In the genomic region with DNA sequence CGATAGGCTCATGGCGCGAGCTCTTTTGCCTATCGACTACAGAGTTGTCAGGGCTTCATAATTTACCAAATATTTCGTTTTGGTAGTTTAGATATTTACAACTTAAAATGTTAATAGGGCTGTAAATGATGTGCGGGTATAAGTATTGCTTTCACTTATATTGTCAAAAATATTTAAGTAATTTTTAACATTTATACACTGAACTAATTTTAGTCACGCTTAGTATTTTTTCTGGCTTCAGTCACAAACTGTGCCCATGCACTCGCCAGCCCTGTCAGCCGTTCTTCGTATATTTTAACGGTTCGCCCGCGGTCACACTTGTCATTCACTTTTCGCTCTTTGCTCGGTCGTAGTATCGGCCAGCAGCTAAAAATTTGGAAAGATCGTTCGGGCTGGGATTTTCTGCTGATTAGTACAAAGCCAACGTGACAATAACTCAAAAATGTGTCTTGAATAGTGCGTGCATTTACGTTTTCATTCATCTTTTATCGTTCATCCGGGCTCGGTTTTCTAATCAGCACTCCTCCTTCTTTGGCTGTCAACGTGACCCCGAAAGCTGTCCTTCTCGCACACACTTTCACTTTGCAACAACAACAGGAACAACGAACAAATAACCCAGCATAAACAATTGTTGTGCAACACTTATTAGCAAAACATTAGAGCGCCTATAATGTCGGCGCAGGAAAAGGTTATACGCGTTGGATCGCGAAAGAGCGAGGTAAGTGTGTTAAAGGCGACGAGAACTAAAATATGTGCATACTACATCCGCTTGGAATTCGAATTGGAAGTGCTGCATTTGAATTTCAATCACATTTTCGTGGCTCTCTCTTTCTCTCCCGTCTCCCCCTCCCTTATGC, we compare ENCODE assay signal across 1 fruit fly cellular context.
TF ChIP-seq lines count a peak whose summit lies in the region.

A gene (plus strand): TSS at position 319 of the 857 bp plus-strand sequence.
A gene (minus strand): TSS at position 789 of the 857 bp plus-strand sequence.

TF ChIP-seq in whole organism, embryonic, 481 proteins besides CTCF, POLR2A, EP300 and RAD21 (continued from another document and continues in another):
- no peak for TF ChIP-seq CG10431 (GFP tag; optimal IDR thresholded peaks at IDR 0.05; lab: Kevin White, UChicago)
- peak; percentile 86 for TF ChIP-seq lbe (GFP tag; optimal IDR thresholded peaks at IDR 0.05; lab: Kevin White, UChicago)
- peak; percentile 59; the same call in 1 of the 2 replicates for TF ChIP-seq CG17612 (GFP tag; IDR thresholded peaks at IDR 0.05; lab: Robert Waterston, UW)
- TF ChIP-seq Elba2 (GFP tag; optimal IDR thresholded peaks at IDR 0.05; lab: Kevin White, UChicago): peak; percentile 84
- peak; percentile 72 for TF ChIP-seq ewg (GFP tag; optimal IDR thresholded peaks at IDR 0.05; lab: Kevin White, UChicago)
- TF ChIP-seq CG2199 (GFP tag; IDR thresholded peaks at IDR 0.05; lab: Robert Waterston, UW): no peak
- TF ChIP-seq da (GFP tag; optimal IDR thresholded peaks at IDR 0.05; lab: Kevin White, UChicago): peak; percentile 63
- peak; percentile 93 for TF ChIP-seq bab2 (GFP tag; optimal IDR thresholded peaks at IDR 0.05; lab: Kevin White, UChicago)
- TF ChIP-seq tin (GFP tag; optimal IDR thresholded peaks at IDR 0.05; lab: Kevin White, UChicago): peak; percentile 92
- no peak for TF ChIP-seq CG17912 (GFP tag; optimal IDR thresholded peaks at IDR 0.05; lab: Kevin White, UChicago)
- peak; percentile 78 for TF ChIP-seq CG4404 (GFP tag; IDR thresholded peaks at IDR 0.05; lab: Robert Waterston, UW)
- peak; percentile 68 for TF ChIP-seq CG11723 (GFP tag; optimal IDR thresholded peaks at IDR 0.05; lab: Kevin White, UChicago)
- peak; percentile 67 for TF ChIP-seq CG17385 (GFP tag; optimal IDR thresholded peaks at IDR 0.05; lab: Kevin White, UChicago)
- peak; percentile 71 for TF ChIP-seq CG34376 (GFP tag; optimal IDR thresholded peaks at IDR 0.05; lab: Kevin White, UChicago)
- peak; percentile 84 for TF ChIP-seq CG6272 (GFP tag; IDR thresholded peaks at IDR 0.05; lab: Robert Waterston, UW)
- TF ChIP-seq vvl (GFP tag; IDR thresholded peaks at IDR 0.05; lab: Robert Waterston, UW): peak; percentile 94
- TF ChIP-seq ham (GFP tag; IDR thresholded peaks at IDR 0.05; lab: Robert Waterston, UW): no peak
- TF ChIP-seq CG8924 (tag; optimal IDR thresholded peaks at IDR 0.05; lab: Kevin White, UChicago): peak; percentile 81
- TF ChIP-seq CG12236 (GFP tag; optimal IDR thresholded peaks at IDR 0.05; lab: Kevin White, UChicago): peak; percentile 77
- no peak for TF ChIP-seq Tbp (GFP tag; optimal IDR thresholded peaks at IDR 0.05; lab: Kevin White, UChicago)
- peak; percentile 91 for TF ChIP-seq mam (GFP tag; optimal IDR thresholded peaks at IDR 0.05; lab: Kevin White, UChicago)
- peak; percentile 73 for TF ChIP-seq Spps (tag; optimal IDR thresholded peaks at IDR 0.05; lab: Kevin White, UChicago)
- peak; percentile 88 for TF ChIP-seq Atf6 (GFP tag; IDR thresholded peaks at IDR 0.05; lab: Robert Waterston, UW)
- peak; percentile 71 for TF ChIP-seq CG16815 (GFP tag; optimal IDR thresholded peaks at IDR 0.05; lab: Kevin White, UChicago)
- TF ChIP-seq Nf-YA (GFP tag; IDR thresholded peaks at IDR 0.05; lab: Robert Waterston, UW): peak; percentile 77
- TF ChIP-seq CG1603 (tag; optimal IDR thresholded peaks at IDR 0.05; lab: Kevin White, UChicago): peak; percentile 82
- peak; percentile 86 for TF ChIP-seq CG10147 (GFP tag; optimal IDR thresholded peaks at IDR 0.05; lab: Kevin White, UChicago)
- peak; percentile 55 for TF ChIP-seq sima (GFP tag; optimal IDR thresholded peaks at IDR 0.05; lab: Kevin White, UChicago)
- TF ChIP-seq MESR4 (GFP tag; optimal IDR thresholded peaks at IDR 0.05; lab: Kevin White, UChicago): peak; percentile 77
- no peak; the same call in 1 of the 2 replicates for TF ChIP-seq GATAe (GFP tag; conservative IDR thresholded peaks at IDR 0.05; lab: Robert Waterston, UW)
- TF ChIP-seq schlank (tag; optimal IDR thresholded peaks at IDR 0.05; lab: Kevin White, UChicago): peak; percentile 33
- peak; percentile 30 for TF ChIP-seq Asciz (GFP tag; optimal IDR thresholded peaks at IDR 0.05; lab: Kevin White, UChicago)
- TF ChIP-seq CG31441 (GFP tag; IDR thresholded peaks at IDR 0.05; lab: Robert Waterston, UW): peak; percentile 92
- no peak for TF ChIP-seq Doc3 (GFP tag; IDR thresholded peaks at IDR 0.05; lab: Robert Waterston, UW; ENCODE audit: partially characterized antibody)
- TF ChIP-seq Rx (GFP tag; IDR thresholded peaks at IDR 0.05; lab: Robert Waterston, UW): peak; percentile 75
- peak; percentile 82 for TF ChIP-seq bcd (GFP tag; optimal IDR thresholded peaks at IDR 0.05; lab: Kevin White, UChicago)
- TF ChIP-seq slou (GFP tag; optimal IDR thresholded peaks at IDR 0.05; lab: Kevin White, UChicago): peak; percentile 60
- TF ChIP-seq oc (tag; optimal IDR thresholded peaks at IDR 0.05; lab: Kevin White, UChicago): peak; percentile 58
- peak; percentile 71 for TF ChIP-seq CG16779 (GFP tag; IDR thresholded peaks at IDR 0.05; lab: Robert Waterston, UW)
- peak; percentile 79 for TF ChIP-seq E2f1 (GFP tag; IDR thresholded peaks at IDR 0.05; lab: Robert Waterston, UW)
- TF ChIP-seq CG7987 (GFP tag; optimal IDR thresholded peaks at IDR 0.05; lab: Kevin White, UChicago): peak; percentile 73
- no peak; the same call in 1 of the 2 replicates for TF ChIP-seq hbn (GFP tag; IDR thresholded peaks at IDR 0.05; lab: Robert Waterston, UW; ENCODE audit: partially characterized antibody)
- no peak for TF ChIP-seq sc (optimal IDR thresholded peaks at IDR 0.05; lab: Kevin White, UChicago)
- TF ChIP-seq sc (GFP tag; optimal IDR thresholded peaks at IDR 0.05; lab: Kevin White, UChicago): peak; percentile 51
- peak; percentile 85 for TF ChIP-seq Six4 (GFP tag; optimal IDR thresholded peaks at IDR 0.05; lab: Kevin White, UChicago)
- TF ChIP-seq nau (GFP tag; optimal IDR thresholded peaks at IDR 0.05; lab: Kevin White, UChicago): no peak
- peak; percentile 80 for TF ChIP-seq CG6689 (GFP tag; IDR thresholded peaks at IDR 0.05; lab: Robert Waterston, UW)
- peak; percentile 89 for TF ChIP-seq gro (GFP tag; optimal IDR thresholded peaks at IDR 0.05; lab: Kevin White, UChicago)
- peak; percentile 87 for TF ChIP-seq Ptx1 (GFP tag; IDR thresholded peaks at IDR 0.05; lab: Robert Waterston, UW)
- TF ChIP-seq Sox100B (GFP tag; optimal IDR thresholded peaks at IDR 0.05; lab: Kevin White, UChicago): peak; percentile 61
- no peak for TF ChIP-seq nerfin-2 (GFP tag; IDR thresholded peaks at IDR 0.05; lab: Robert Waterston, UW; ENCODE audit: partially characterized antibody)
- no peak for TF ChIP-seq CG14860 (GFP tag; IDR thresholded peaks at IDR 0.05; lab: Robert Waterston, UW; ENCODE audit: partially characterized antibody)
- TF ChIP-seq cato (GFP tag; optimal IDR thresholded peaks at IDR 0.05; lab: Kevin White, UChicago; ENCODE audit: borderline replicate concordance): peak; percentile 74
- TF ChIP-seq unc-4 (GFP tag; IDR thresholded peaks at IDR 0.05; lab: Robert Waterston, UW; ENCODE audit: partially characterized antibody): peak; percentile 48; the same call in 1 of the 2 replicates
- TF ChIP-seq yki (optimal IDR thresholded peaks at IDR 0.05; lab: Kevin White, UChicago): no peak
- TF ChIP-seq CG2116 (GFP tag; optimal IDR thresholded peaks at IDR 0.05; lab: Kevin White, UChicago): peak; percentile 89
- TF ChIP-seq ssp (GFP tag; IDR thresholded peaks at IDR 0.05; lab: Robert Waterston, UW): peak; percentile 84
- TF ChIP-seq CG17328 (GFP tag; IDR thresholded peaks at IDR 0.05; lab: Robert Waterston, UW): peak; percentile 89
- no peak for TF ChIP-seq CG2129 (GFP tag; IDR thresholded peaks at IDR 0.05; lab: Robert Waterston, UW; ENCODE audit: partially characterized antibody)
- TF ChIP-seq lmd (GFP tag; IDR thresholded peaks at IDR 0.05; lab: Robert Waterston, UW): peak; percentile 83
- peak; percentile 82 for TF ChIP-seq Awh (GFP tag; IDR thresholded peaks at IDR 0.05; lab: Robert Waterston, UW)
- peak; percentile 73 for TF ChIP-seq CG11696 (GFP tag; IDR thresholded peaks at IDR 0.05; lab: Robert Waterston, UW)
- TF ChIP-seq HmgD (GFP tag; optimal IDR thresholded peaks at IDR 0.05; lab: Kevin White, UChicago): peak; percentile 90
- TF ChIP-seq CG12219 (GFP tag; optimal IDR thresholded peaks at IDR 0.05; lab: Kevin White, UChicago): peak; percentile 68
- TF ChIP-seq CG2889 (GFP tag; IDR thresholded peaks at IDR 0.05; lab: Robert Waterston, UW): peak; percentile 76; the same call in 2 of the 3 replicates
- peak; percentile 18 for TF ChIP-seq pb (GFP tag; optimal IDR thresholded peaks at IDR 0.05; lab: Kevin White, UChicago)
- TF ChIP-seq ftz-f1 (GFP tag; optimal IDR thresholded peaks at IDR 0.05; lab: Kevin White, UChicago): peak; percentile 68
- peak; percentile 79 for TF ChIP-seq Bdp1 (GFP tag; optimal IDR thresholded peaks at IDR 0.05; lab: Kevin White, UChicago)
- peak; percentile 97 for TF ChIP-seq CG3995 (GFP tag; optimal IDR thresholded peaks at IDR 0.05; lab: Kevin White, UChicago)
- peak; percentile 85 for TF ChIP-seq CG12744 (GFP tag; optimal IDR thresholded peaks at IDR 0.05; lab: Kevin White, UChicago)
- TF ChIP-seq CG10959 (GFP tag; IDR thresholded peaks at IDR 0.05; lab: Robert Waterston, UW): peak; percentile 67
- TF ChIP-seq Neu2 (GFP tag; optimal IDR thresholded peaks at IDR 0.05; lab: Kevin White, UChicago; ENCODE audit: borderline replicate concordance): peak; percentile 61
- peak; percentile 87 for TF ChIP-seq CG4617 (GFP tag; optimal IDR thresholded peaks at IDR 0.05; lab: Kevin White, UChicago; ENCODE audit: borderline replicate concordance)
- TF ChIP-seq CG3281 (GFP tag; optimal IDR thresholded peaks at IDR 0.05; lab: Kevin White, UChicago): peak; percentile 86
- TF ChIP-seq Pdp1 (GFP tag; optimal IDR thresholded peaks at IDR 0.05; lab: Kevin White, UChicago): peak in 1 of 2 experiments; percentile 88
- TF ChIP-seq D (optimal IDR thresholded peaks at IDR 0.05; lab: Kevin White, UChicago): no peak
- peak; percentile 63 for TF ChIP-seq D (GFP tag; optimal IDR thresholded peaks at IDR 0.05; lab: Kevin White, UChicago)
- no peak for TF ChIP-seq eve (GFP tag; optimal IDR thresholded peaks at IDR 0.05; lab: Kevin White, UChicago)
- TF ChIP-seq Hand (GFP tag; optimal IDR thresholded peaks at IDR 0.05; lab: Kevin White, UChicago): peak; percentile 23
- peak; percentile 74; the same call in 2 of the 3 replicates for TF ChIP-seq CG11560 (tag; IDR thresholded peaks at IDR 0.05; lab: Robert Waterston, UW)
- peak; percentile 74 for TF ChIP-seq sens-2 (GFP tag; IDR thresholded peaks at IDR 0.05; lab: Robert Waterston, UW)
- TF ChIP-seq CG8089 (GFP tag; optimal IDR thresholded peaks at IDR 0.05; lab: Kevin White, UChicago): peak; percentile 74
- peak; percentile 86 for TF ChIP-seq CG10654 (GFP tag; optimal IDR thresholded peaks at IDR 0.05; lab: Kevin White, UChicago)
- no peak for TF ChIP-seq CG17568 (GFP tag; optimal IDR thresholded peaks at IDR 0.05; lab: Kevin White, UChicago)
- TF ChIP-seq HLH3B (GFP tag; IDR thresholded peaks at IDR 0.05; lab: Robert Waterston, UW): peak; percentile 84
- TF ChIP-seq Xrp1 (GFP tag; IDR thresholded peaks at IDR 0.05; lab: Robert Waterston, UW): peak; percentile 89
- peak; percentile 17 for TF ChIP-seq ash1 (GFP tag; optimal IDR thresholded peaks at IDR 0.05; lab: Kevin White, UChicago)
- peak; percentile 78; the same call in 3 of the 4 replicates for TF ChIP-seq Gug (GFP tag; IDR thresholded peaks at IDR 0.05; lab: Robert Waterston, UW)
- peak; percentile 78 for TF ChIP-seq Myb (GFP tag; optimal IDR thresholded peaks at IDR 0.05; lab: Kevin White, UChicago)
- peak; percentile 75 for TF ChIP-seq pum (GFP tag; optimal IDR thresholded peaks at IDR 0.05; lab: Kevin White, UChicago)
- TF ChIP-seq CoRest (tag; optimal IDR thresholded peaks at IDR 0.05; lab: Kevin White, UChicago): peak; percentile 88
- peak; percentile 89 for TF ChIP-seq sug (tag; optimal IDR thresholded peaks at IDR 0.05; lab: Kevin White, UChicago)
- TF ChIP-seq Kr (GFP tag; optimal IDR thresholded peaks at IDR 0.05; lab: Kevin White, UChicago): no peak
- TF ChIP-seq CG32772 (GFP tag; IDR thresholded peaks at IDR 0.05; lab: Robert Waterston, UW): peak; percentile 73
- TF ChIP-seq CG7556 (GFP tag; optimal IDR thresholded peaks at IDR 0.05; lab: Kevin White, UChicago): peak; percentile 53
- no peak for TF ChIP-seq jing (GFP tag; optimal IDR thresholded peaks at IDR 0.05; lab: Kevin White, UChicago)
- TF ChIP-seq CG12104 (GFP tag; optimal IDR thresholded peaks at IDR 0.05; lab: Kevin White, UChicago): peak; percentile 78
- TF ChIP-seq Ets65A (GFP tag; lab: Kevin White, UChicago): peak; percentile 98
- no peak for TF ChIP-seq sim (GFP tag; IDR thresholded peaks at IDR 0.05; lab: Robert Waterston, UW)
- peak; percentile 37 for TF ChIP-seq odd (GFP tag; optimal IDR thresholded peaks at IDR 0.05; lab: Kevin White, UChicago)
- TF ChIP-seq BtbVII (GFP tag; optimal IDR thresholded peaks at IDR 0.05; lab: Kevin White, UChicago): peak; percentile 41
- peak; percentile 87 for TF ChIP-seq CG4820 (GFP tag; optimal IDR thresholded peaks at IDR 0.05; lab: Kevin White, UChicago)
- peak; percentile 94 for TF ChIP-seq lab (GFP tag; optimal IDR thresholded peaks at IDR 0.05; lab: Kevin White, UChicago)
- TF ChIP-seq CG32767 (GFP tag; IDR thresholded peaks at IDR 0.05; lab: Robert Waterston, UW): peak; percentile 68; the same call in 1 of the 2 replicates
- TF ChIP-seq CG12659 (GFP tag; optimal IDR thresholded peaks at IDR 0.05; lab: Kevin White, UChicago): peak; percentile 94
- no peak for TF ChIP-seq dati (GFP tag; IDR thresholded peaks at IDR 0.05; lab: Robert Waterston, UW)
- TF ChIP-seq Oaz (GFP tag; IDR thresholded peaks at IDR 0.05; lab: Robert Waterston, UW): peak; percentile 42; the same call in 1 of the 2 replicates
- peak; percentile 90 for TF ChIP-seq nmo (GFP tag; optimal IDR thresholded peaks at IDR 0.05; lab: Kevin White, UChicago)
- TF ChIP-seq CG1233 (GFP tag; optimal IDR thresholded peaks at IDR 0.05; lab: Kevin White, UChicago): peak; percentile 80
- peak; percentile 83 for TF ChIP-seq chm (GFP tag; IDR thresholded peaks at IDR 0.05; lab: Robert Waterston, UW)
- TF ChIP-seq corto (GFP tag; optimal IDR thresholded peaks at IDR 0.05; lab: Kevin White, UChicago): no peak
- TF ChIP-seq CG1832 (GFP tag; optimal IDR thresholded peaks at IDR 0.05; lab: Kevin White, UChicago): no peak
- peak; percentile 81 to 93 for TF ChIP-seq chif (GFP tag; optimal IDR thresholded peaks at IDR 0.05; lab: Kevin White, UChicago)
- peak; percentile 88 for TF ChIP-seq Hr3 (GFP tag; optimal IDR thresholded peaks at IDR 0.05; lab: Kevin White, UChicago)
- peak; percentile 86 for TF ChIP-seq grau (tag; optimal IDR thresholded peaks at IDR 0.05; lab: Kevin White, UChicago)
- peak; percentile 73 for TF ChIP-seq ERR (GFP tag; optimal IDR thresholded peaks at IDR 0.05; lab: Kevin White, UChicago)
- TF ChIP-seq Poxn (GFP tag; IDR thresholded peaks at IDR 0.05; lab: Robert Waterston, UW): peak; percentile 18; the same call in 1 of the 2 replicates
- no peak for TF ChIP-seq tna (GFP tag; IDR thresholded peaks at IDR 0.05; lab: Robert Waterston, UW; ENCODE audit: partially characterized antibody)
